Worm (Caenorhabditis elegans) whole organism, L1 larva: Measurements from ENCODE around the gene Y75B12A.2.
A peak's percentile ranks its signal among the peaks of the same experiment; 100 is the strongest.

Experiments used
- C16A3.4 ChIP-seq: fragments of 150-350 bp; optimal IDR thresholded peaks from 2 replicates; lab custom pipeline; 2014; ENCODE audit warnings: missing biosample characterization, missing genetic modification characterization
- C34B4.2 ChIP-seq: sonication (generic microtip); optimal IDR thresholded peaks from 2 replicates; lab custom pipeline; 2017; ENCODE audit warnings: mild to moderate bottlenecking, missing genetic modification characterization, missing compliant biosample characterization
- F16B12.6 ChIP-seq: fragments of 150-350 bp; optimal IDR thresholded peaks from 2 replicates; lab custom pipeline; 2014; ENCODE audit warnings: missing biosample characterization, missing genetic modification characterization
- alr-1 ChIP-seq: fragments of 200-800 bp; sonication (Bioruptor generic); optimal IDR thresholded peaks from 2 replicates; lab custom pipeline; 2018; ENCODE audit warnings: borderline replicate concordance, mild to moderate bottlenecking, missing genetic modification characterization, missing compliant biosample characterization
- aly-2 ChIP-seq: fragments of 150-350 bp; optimal IDR thresholded peaks from 2 replicates; lab custom pipeline; 2014; ENCODE audit warnings: missing biosample characterization, missing genetic modification characterization
- ama-1 ChIP-seq: fragments of 150-350 bp; optimal IDR thresholded peaks from 2 replicates; lab custom pipeline; 2014
- ceh-63 ChIP-seq: fragments of 200-800 bp; sonication (Bioruptor generic); optimal IDR thresholded peaks from 2 replicates; lab custom pipeline; 2018; ENCODE audit warnings: mild to moderate bottlenecking, missing genetic modification characterization, missing compliant biosample characterization
- ceh-8 ChIP-seq: fragments of 200-800 bp; sonication (Bioruptor generic); optimal IDR thresholded peaks from 2 replicates; lab custom pipeline; 2018; ENCODE audit warnings: mild to moderate bottlenecking, missing genetic modification characterization, moderate library complexity, missing compliant biosample characterization
- ceh-90 ChIP-seq: sonication (generic microtip); optimal IDR thresholded peaks from 2 replicates; lab custom pipeline; 2016; ENCODE audit warnings: missing genetic modification characterization, missing compliant biosample characterization
- dpl-1 ChIP-seq, 3 experiments: fragments of 150-350 bp in 2 of 3; sonication (generic microtip) in 1 of 3; optimal IDR thresholded peaks; 2 replicates each; lab custom pipeline; 2014 to 2017; ENCODE audit warnings: missing biosample characterization in 3 of 3, missing genetic modification characterization in 3 of 3, missing genetic modification reagents in 3 of 3
- efl-1 ChIP-seq, 4 experiments: fragments of 150-350 bp; optimal IDR thresholded peaks in 3 of 4; peaks in 1 of 4; 1 replicate in 1 of 4; 2 replicates in 3 of 4; lab custom pipeline; 2014; ENCODE audit warnings: missing biosample characterization in 2 of 4, missing genetic modification characterization in 2 of 4, missing genetic modification reagents in 2 of 4
- efl-3 ChIP-seq: fragments of 200-800 bp; sonication (Bioruptor generic); optimal IDR thresholded peaks from 2 replicates; lab custom pipeline; 2018; ENCODE audit warnings: mild to moderate bottlenecking, missing genetic modification characterization, missing compliant biosample characterization
- egl-13 ChIP-seq: sonication (generic microtip); optimal IDR thresholded peaks from 2 replicates; lab custom pipeline; 2016; ENCODE audit warnings: missing genotype, missing genetic modification reagents, missing genetic modification characterization, missing compliant biosample characterization
- fkh-4 ChIP-seq: sonication (generic microtip); optimal IDR thresholded peaks from 2 replicates; lab custom pipeline; 2016; ENCODE audit warnings: missing compliant biosample characterization, missing genetic modification characterization, borderline replicate concordance
- fos-1 ChIP-seq: fragments of 150-350 bp; optimal IDR thresholded peaks from 2 replicates; lab custom pipeline; 2014; ENCODE audit warnings: missing biosample characterization, missing genetic modification characterization
- hlh-17 ChIP-seq: fragments of 200-800 bp; sonication (Bioruptor generic); optimal IDR thresholded peaks from 2 replicates; lab custom pipeline; 2018; ENCODE audit warnings: missing genetic modification characterization, mild to moderate bottlenecking, missing compliant biosample characterization, moderate library complexity, borderline replicate concordance
- isw-1 ChIP-seq: fragments of 200-800 bp; sonication (Bioruptor generic); IDR thresholded peaks from 2 replicates; pipeline ENCODE4 v1.3.6; 2022; ENCODE audit warnings: missing genetic modification characterization, missing compliant biosample characterization
- jun-1 ChIP-seq: fragments of 150-350 bp; optimal IDR thresholded peaks from 2 replicates; lab custom pipeline; 2014; ENCODE audit warnings: missing biosample characterization, missing genetic modification reagents, missing genetic modification characterization
- lin-14 ChIP-seq: fragments of 200-800 bp; sonication (Bioruptor generic); optimal IDR thresholded peaks from 2 replicates; lab custom pipeline; 2018; ENCODE audit warnings: mild to moderate bottlenecking, missing genetic modification characterization, moderate library complexity, missing compliant biosample characterization
- lin-15B ChIP-seq: fragments of 150-350 bp; sonication (generic microtip); optimal IDR thresholded peaks from 3 replicates; lab custom pipeline; 2014; ENCODE audit warnings: missing biosample characterization, missing genetic modification characterization
- lir-3 ChIP-seq: sonication (generic microtip); optimal IDR thresholded peaks from 2 replicates; lab custom pipeline; 2016; ENCODE audit warnings: mild to moderate bottlenecking, missing genetic modification characterization, moderate library complexity, missing compliant biosample characterization; ENCODE audit not compliant: poor library complexity
- lsy-2 ChIP-seq, 2 experiments: fragments of 150-350 bp; optimal IDR thresholded peaks; 2 replicates each; lab custom pipeline; 2014; ENCODE audit warnings: missing biosample characterization in 2 of 2, missing genetic modification characterization in 2 of 2
- nhr-11 ChIP-seq: fragments of 150-350 bp; optimal IDR thresholded peaks from 2 replicates; lab custom pipeline; 2014; ENCODE audit warnings: missing biosample characterization, missing genetic modification characterization
- nhr-12 ChIP-seq: sonication (generic microtip); optimal IDR thresholded peaks from 2 replicates; lab custom pipeline; 2017; ENCODE audit warnings: missing biosample characterization, missing genetic modification characterization
- nhr-19 ChIP-seq: fragments of 200-800 bp; sonication (Bioruptor generic); conservative IDR thresholded peaks from 2 replicates; pipeline ENCODE4 v1.3.6; 2022; ENCODE audit warnings: missing genetic modification characterization, missing compliant biosample characterization
- nhr-20 ChIP-seq: sonication (generic microtip); optimal IDR thresholded peaks from 2 replicates; lab custom pipeline; 2016; ENCODE audit warnings: mild to moderate bottlenecking, missing genetic modification characterization, missing compliant biosample characterization
- nhr-47 ChIP-seq: sonication (generic microtip); optimal IDR thresholded peaks from 2 replicates; lab custom pipeline; 2016; ENCODE audit warnings: mild to moderate bottlenecking, missing genetic modification characterization, moderate library complexity, missing compliant biosample characterization
- nhr-71 ChIP-seq: sonication (generic microtip); optimal IDR thresholded peaks from 2 replicates; lab custom pipeline; 2016; ENCODE audit warnings: mild to moderate bottlenecking, missing genetic modification characterization, moderate library complexity, missing compliant biosample characterization
- nhr-84 ChIP-seq: sonication (generic microtip); optimal IDR thresholded peaks from 2 replicates; lab custom pipeline; 2017; ENCODE audit warnings: missing biosample characterization, missing genetic modification characterization
- nhr-90 ChIP-seq: sonication (generic microtip); optimal IDR thresholded peaks from 2 replicates; lab custom pipeline; 2016; ENCODE audit warnings: mild to moderate bottlenecking, missing genetic modification characterization, missing compliant biosample characterization; ENCODE audit not compliant: poor library complexity
- pag-3 ChIP-seq: sonication (generic microtip); optimal IDR thresholded peaks from 2 replicates; lab custom pipeline; 2017; ENCODE audit warnings: missing genetic modification characterization, mild to moderate bottlenecking, missing compliant biosample characterization, antibody characterized with exemption, borderline replicate concordance; ENCODE audit not compliant: insufficient read depth
- pax-3 ChIP-seq: fragments of 200-800 bp; sonication (Bioruptor generic); optimal IDR thresholded peaks from 2 replicates; lab custom pipeline; 2018; ENCODE audit warnings: mild to moderate bottlenecking, missing genetic modification characterization, moderate library complexity, missing compliant biosample characterization
- pqm-1 ChIP-seq: sonication (generic microtip); optimal IDR thresholded peaks from 3 replicates; lab custom pipeline; 2017; ENCODE audit warnings: missing biosample characterization, missing genetic modification characterization
- rnt-1 ChIP-seq: sonication (generic microtip); optimal IDR thresholded peaks from 2 replicates; lab custom pipeline; 2016; ENCODE audit warnings: mild to moderate bottlenecking, missing genetic modification characterization, moderate library complexity, missing compliant biosample characterization
- skn-1 ChIP-seq: fragments of 150-350 bp; optimal IDR thresholded peaks from 2 replicates; lab custom pipeline; 2014; ENCODE audit warnings: missing biosample characterization, missing genetic modification characterization
- snpc-4 ChIP-seq: fragments of 150-350 bp; optimal IDR thresholded peaks from 2 replicates; lab custom pipeline; 2014; ENCODE audit warnings: missing biosample characterization, missing genetic modification characterization
- snu-23 ChIP-seq: sonication (generic microtip); optimal IDR thresholded peaks from 2 replicates; lab custom pipeline; 2016; ENCODE audit warnings: missing genetic modification characterization, missing compliant biosample characterization
- sox-4 ChIP-seq: sonication (generic microtip); optimal IDR thresholded peaks from 2 replicates; lab custom pipeline; 2016; ENCODE audit warnings: missing genetic modification characterization, missing compliant biosample characterization
- sptf-1 ChIP-seq: fragments of 150-350 bp; optimal IDR thresholded peaks from 2 replicates; lab custom pipeline; 2014; ENCODE audit warnings: missing biosample characterization, missing genetic modification characterization
- swsn-7 ChIP-seq: sonication (generic microtip); optimal IDR thresholded peaks from 2 replicates; lab custom pipeline; 2016; ENCODE audit warnings: missing genetic modification characterization, missing compliant biosample characterization
- tbx-2 ChIP-seq: sonication (generic microtip); optimal IDR thresholded peaks from 2 replicates; lab custom pipeline; 2016; ENCODE audit warnings: missing genetic modification characterization, missing compliant biosample characterization
- tlp-1 ChIP-seq: fragments of 150-350 bp; optimal IDR thresholded peaks from 2 replicates; lab custom pipeline; 2014; ENCODE audit warnings: missing biosample characterization, missing genetic modification characterization
- unc-130 ChIP-seq: fragments of 150-350 bp; optimal IDR thresholded peaks from 2 replicates; lab custom pipeline; 2017; ENCODE audit warnings: missing biosample characterization, missing genetic modification characterization, inconsistent platforms
- unc-86 ChIP-seq: sonication (generic microtip); optimal IDR thresholded peaks from 2 replicates; lab custom pipeline; 2016; ENCODE audit warnings: missing genetic modification characterization, missing compliant biosample characterization
- ztf-11 ChIP-seq, 2 experiments: sonication (generic microtip); optimal IDR thresholded peaks; 2 replicates each; lab custom pipeline; 2016 to 2017; ENCODE audit warnings: missing genetic modification characterization in 2 of 2, missing biosample characterization in 1 of 2, missing compliant biosample characterization in 1 of 2

Y75B12A.2 gene

DNA sequence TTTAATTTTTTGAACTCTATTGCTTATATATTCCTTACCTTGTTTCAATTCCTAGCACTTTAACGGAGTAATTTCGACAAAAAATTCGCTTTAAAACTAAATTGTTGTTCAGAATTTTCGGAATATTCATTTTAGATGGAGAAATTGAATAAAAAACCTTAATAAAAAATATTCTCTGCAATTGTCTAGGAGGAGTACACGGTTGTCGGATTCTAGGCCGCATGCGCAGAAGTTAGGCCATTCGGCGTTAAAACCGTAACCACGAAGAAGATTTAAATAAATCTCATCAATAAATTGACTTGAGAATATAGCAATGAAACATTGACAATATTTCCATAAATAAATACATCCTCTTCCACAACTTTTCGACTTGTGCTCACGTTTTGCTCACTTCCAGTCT, 27.1 kb upstream of the Y75B12A.2 start, which contains the start of the genes C01G10.10 and C01G10.9 (continued):
- TF ChIP-seq jun-1 (tag; lab: Kevin White, UChicago), result peak; percentile 29
- TF ChIP-seq, all 84 proteins: peak for 45

DNA sequence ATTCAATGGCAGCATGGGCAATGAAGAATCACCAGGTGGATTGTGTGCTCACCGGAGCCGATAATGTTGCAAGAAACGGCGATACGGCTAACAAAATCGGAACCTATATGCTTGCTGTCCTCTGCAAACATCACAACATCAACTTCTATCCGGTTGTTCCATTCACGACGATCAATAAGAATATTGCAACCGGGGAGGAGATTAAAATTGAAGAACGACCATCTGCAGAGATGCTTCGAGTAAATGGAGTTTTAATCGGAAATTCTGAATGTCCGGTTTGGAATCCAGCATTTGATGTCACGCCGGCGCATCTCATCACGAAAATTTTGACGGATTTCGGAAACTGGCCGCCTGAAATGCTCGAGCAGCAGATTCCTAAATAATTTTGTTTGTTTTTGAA, 25.7 kb upstream of the Y75B12A.2 start:
- TF ChIP-seq pax-3 (tag; lab: Kevin White, UChicago) (peak; percentile 30), nhr-20 (peak; percentile 6), egl-13 (tag; lab: Kevin White, UChicago) (no peak), nhr-19 (GFP tag; lab: Robert Waterston, UW) (peak; percentile 16; the same call in 1 of the 2 replicates), ceh-8 (no peak), rnt-1 (tag; lab: Kevin White, UChicago) (peak; percentile 18), ceh-63 (GFP tag; lab: Kevin White, UChicago) (peak; percentile 48), nhr-12 (tag; lab: Kevin White, UChicago) (no peak), aly-2 (tag; lab: Kevin White, UChicago) (peak; percentile 84), tlp-1 (no peak), nhr-71 (tag; lab: Kevin White, UChicago) (peak; percentile 44), ama-1 (lab: Kevin White, UChicago) (peak; percentile 93), snpc-4 (no peak), snu-23 (GFP tag; lab: Kevin White, UChicago) (peak; percentile 19), hlh-17 (no peak), efl-1 (optimal IDR thresholded peaks at IDR 0.05; lab: Kevin White, UChicago) (no peak), efl-1 (GFP tag; optimal IDR thresholded peaks at IDR 0.05 in 1 of 2; lab: Kevin White, UChicago) (peak in 1 of 2 experiments; percentile 81), lsy-2 (tag; optimal IDR thresholded peaks at IDR 0.05; lab: Kevin White, UChicago) (peak in 1 of 2 experiments; percentile 19), nhr-11 (tag; lab: Kevin White, UChicago) (no peak)
- TF ChIP-seq, all 84 proteins: peak for 11

DNA sequence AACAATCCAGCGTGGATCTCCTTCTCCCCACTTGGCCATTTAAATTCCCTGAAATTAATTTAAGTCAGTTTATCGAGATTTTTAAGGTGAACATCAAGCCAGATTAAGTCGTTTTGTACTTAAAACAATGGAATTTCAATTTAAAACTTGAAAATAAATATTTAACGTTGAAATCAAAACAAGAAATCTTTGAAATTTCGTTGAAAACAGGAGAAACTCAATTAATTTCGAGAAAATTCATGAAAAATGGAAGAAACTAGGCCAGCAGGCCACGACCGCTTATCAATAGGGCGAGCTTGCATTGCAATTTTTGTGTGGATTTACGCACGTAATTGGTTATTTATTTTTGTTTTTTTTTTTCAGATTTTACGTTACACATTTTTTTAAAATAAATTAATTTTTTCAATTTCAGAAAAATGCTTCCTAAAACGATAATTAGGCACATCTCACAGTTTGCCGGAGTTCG, 24.0 kb upstream of the Y75B12A.2 start, which contains the start of the genes ahsa-1 and C01G10.7:
TSS of gene ahsa-1 (minus strand) at position 51 of the 466 bp plus-strand sequence.
TSS of gene C01G10.7 (plus strand) at position 413 of the 466 bp plus-strand sequence.
- TF ChIP-seq unc-130 (tag; lab: Kevin White, UChicago) (peak; percentile 63), nhr-71 (tag; lab: Kevin White, UChicago) (peak; percentile 96), lin-14 (GFP tag; lab: Kevin White, UChicago) (peak; percentile 95), pag-3 (no peak), snpc-4 (peak; percentile 87), skn-1 (tag; lab: Kevin White, UChicago) (peak; percentile 74), egl-13 (tag; lab: Kevin White, UChicago) (no peak), nhr-47 (tag; lab: Kevin White, UChicago) (peak; percentile 94), nhr-90 (tag; lab: Kevin White, UChicago) (peak; percentile 95), pax-3 (tag; lab: Kevin White, UChicago) (peak; percentile 99), jun-1 (tag; lab: Kevin White, UChicago) (peak; percentile 61), efl-1 (optimal IDR thresholded peaks at IDR 0.05; lab: Kevin White, UChicago) (peak; percentile 84 to 85), efl-1 (GFP tag; optimal IDR thresholded peaks at IDR 0.05 in 1 of 2; lab: Kevin White, UChicago) (peak; percentile 83 to 97), swsn-7 (peak; percentile 90), C34B4.2 (tag; lab: Kevin White, UChicago) (no peak), sox-4 (peak; percentile 91), lin-15B (tag; lab: Kevin White, UChicago) (peak; percentile 99), nhr-19 (GFP tag; lab: Robert Waterston, UW) (peak; percentile 87), tlp-1 (no peak), nhr-12 (tag; lab: Kevin White, UChicago) (no peak), lsy-2 (tag; optimal IDR thresholded peaks at IDR 0.05; lab: Kevin White, UChicago) (peak; percentile 89 to 93), pqm-1 (tag; lab: Kevin White, UChicago) (no peak), unc-86 (peak; percentile 85), fos-1 (peak; percentile 60), nhr-20 (peak; percentile 92), F16B12.6 (tag; lab: Kevin White, UChicago) (peak; percentile 48), isw-1 (GFP tag; lab: Robert Waterston, UW) (peak; percentile 87), lir-3 (tag; lab: Kevin White, UChicago) (peak; percentile 97), nhr-11 (tag; lab: Kevin White, UChicago) (no peak), dpl-1 (GFP tag; optimal IDR thresholded peaks at IDR 0.05; lab: Kevin White, UChicago) (peak; percentile 76 to 86 (median 84)), nhr-84 (no peak), ztf-11 (tag; optimal IDR thresholded peaks at IDR 0.05; lab: Kevin White, UChicago) (peak in 1 of 2 experiments; percentile 94), fkh-4 (tag; lab: Kevin White, UChicago) (peak; percentile 94), tbx-2 (tag; lab: Kevin White, UChicago) (peak; percentile 94), alr-1 (no peak), C16A3.4 (tag; lab: Kevin White, UChicago) (peak; percentile 93), sptf-1 (tag; lab: Kevin White, UChicago) (no peak), ceh-90 (tag; lab: Kevin White, UChicago) (peak; percentile 92), efl-3 (no peak)
